Worm (Caenorhabditis elegans): ENCODE results near the gene hrg-7.

Gene hrg-7

DNA sequence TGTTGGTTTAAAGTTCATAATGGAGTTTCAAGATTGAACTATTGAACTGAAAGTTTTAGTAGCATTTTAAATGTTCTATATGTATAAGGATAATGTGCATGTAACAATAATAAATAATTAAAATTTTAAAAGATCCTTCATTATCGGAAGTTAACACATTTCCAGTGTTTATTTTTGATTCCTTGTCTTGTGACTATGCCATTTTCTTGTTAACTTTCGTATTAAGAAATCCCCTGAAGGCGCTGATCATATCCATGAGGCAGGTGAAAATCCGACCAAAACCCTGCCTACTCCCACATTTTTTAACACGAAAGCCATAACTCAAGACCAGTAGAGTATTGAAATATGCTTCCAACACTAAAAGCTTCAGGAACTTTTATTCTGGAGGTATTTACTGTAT is 22.1 kb upstream of the hrg-7 start, which contains the start of gene R11D1.7:
Gene R11D1.7, plus strand, starts transcription at position 301 of the 400 bp plus-strand sequence.
- TF ChIP-seq nhr-237 (tag; optimal IDR thresholded peaks at IDR 0.05) (no peak), drap-1 (GFP tag; optimal IDR thresholded peaks at IDR 0.05) (no peak), flh-1 (GFP tag; optimal IDR thresholded peaks at IDR 0.05) (no peak), mab-5 (tag; optimal IDR thresholded peaks at IDR 0.05) (no peak), tbx-8 (GFP tag; optimal IDR thresholded peaks at IDR 0.05) (no peak), blmp-1 (tag; optimal IDR thresholded peaks at IDR 0.05) (no peak), lin-32 (GFP tag; optimal IDR thresholded peaks at IDR 0.05) (no peak), mep-1 (tag; optimal IDR thresholded peaks at IDR 0.05) (no peak), sem-2 (GFP tag; optimal IDR thresholded peaks at IDR 0.05) (no peak), ceh-43 (GFP tag; optimal IDR thresholded peaks at IDR 0.05) (no peak), zip-8 (tag; optimal IDR thresholded peaks at IDR 0.05) (no peak), nhr-2 (tag; optimal IDR thresholded peaks at IDR 0.05) (no peak), ces-1 (GFP tag; optimal IDR thresholded peaks at IDR 0.05) (no peak)

DNA sequence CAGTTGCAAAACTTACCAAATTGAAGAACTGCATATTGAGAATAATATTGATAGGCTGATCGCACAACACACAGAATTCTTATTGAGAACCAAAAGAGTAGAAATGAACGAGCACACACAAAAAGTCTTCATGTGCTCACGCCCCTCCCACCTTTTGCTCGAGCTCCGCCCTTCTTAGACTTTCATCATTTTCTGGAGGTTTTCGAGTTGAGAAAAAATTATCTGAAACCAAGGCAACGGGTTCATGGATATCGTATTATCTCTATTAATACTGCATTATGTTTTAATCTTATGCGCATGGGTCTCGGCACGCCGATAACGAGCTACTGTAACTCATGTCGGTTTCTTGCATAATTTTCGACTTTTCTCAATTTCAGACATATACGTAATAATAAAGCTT is 15.9 kb upstream of the hrg-7 start, which contains the start of gene R11D1.12:
Gene R11D1.12, minus strand, starts transcription at position 101 of the 400 bp plus-strand sequence.
- TF ChIP-seq bed-3 (GFP tag; optimal IDR thresholded peaks at IDR 0.05) (no peak), mab-5 (tag; optimal IDR thresholded peaks at IDR 0.05) (no peak), sptf-1 (tag; optimal IDR thresholded peaks at IDR 0.05) (no peak), elt-1 (tag; optimal IDR thresholded peaks at IDR 0.05; ENCODE audit: borderline replicate concordance, insufficient read depth) (no peak), zip-8 (tag; optimal IDR thresholded peaks at IDR 0.05) (no peak), unc-39 (tag; optimal IDR thresholded peaks at IDR 0.05) (no peak), lin-13 (tag; optimal IDR thresholded peaks at IDR 0.05) (no peak), nhr-2 (tag; optimal IDR thresholded peaks at IDR 0.05) (no peak), lsy-2 (tag; optimal IDR thresholded peaks at IDR 0.05) (no peak), mls-2 (tag; optimal IDR thresholded peaks at IDR 0.05) (no peak), snpc-4 (tag; optimal IDR thresholded peaks at IDR 0.05) (no peak), ceh-43 (GFP tag; optimal IDR thresholded peaks at IDR 0.05) (no peak), ceh-39 (tag; optimal IDR thresholded peaks at IDR 0.05) (no peak), ceh-83 (GFP tag; optimal IDR thresholded peaks at IDR 0.05) (no peak), unc-62 (GFP tag; optimal IDR thresholded peaks at IDR 0.05) (no peak), cnd-1 (tag; optimal IDR thresholded peaks at IDR 0.05) (no peak), ztf-11 (tag; optimal IDR thresholded peaks at IDR 0.05) (no peak)

DNA sequence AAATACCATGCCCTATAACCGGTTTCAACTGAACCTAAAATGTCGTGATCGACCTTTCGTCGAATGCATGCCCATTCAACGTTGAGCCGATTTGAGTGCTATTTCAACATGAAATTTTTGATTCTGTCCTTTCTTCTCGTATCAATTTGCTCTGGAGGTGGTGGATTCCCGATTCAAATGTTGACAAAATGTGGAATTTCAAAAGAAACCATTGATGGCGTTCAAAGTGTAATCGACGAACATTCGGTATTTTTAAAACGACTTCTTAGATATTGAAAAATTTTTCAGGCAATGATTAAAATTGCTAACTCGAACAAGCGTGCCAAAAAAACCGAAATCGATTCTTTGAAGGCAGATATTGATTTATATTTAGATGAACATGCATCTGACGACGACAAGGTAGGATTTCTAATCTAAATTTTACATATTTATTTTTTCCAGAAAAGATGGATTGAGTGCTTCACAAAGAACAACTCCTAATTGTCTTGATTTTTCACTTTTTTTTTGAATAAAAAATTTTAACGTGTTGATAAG is 14.7 kb upstream of the hrg-7 start, which contains the start of gene R11D1.13:
Gene R11D1.13, plus strand, starts transcription at position 51 of the 534 bp plus-strand sequence.
- TF ChIP-seq nhr-76 (tag; optimal IDR thresholded peaks at IDR 0.05) (no peak), bed-3 (GFP tag; optimal IDR thresholded peaks at IDR 0.05) (no peak), ceh-83 (GFP tag; optimal IDR thresholded peaks at IDR 0.05) (no peak), unc-120 (tag; optimal IDR thresholded peaks at IDR 0.05; ENCODE audit: poor library complexity, severe bottlenecking) (no peak), blmp-1 (tag; optimal IDR thresholded peaks at IDR 0.05) (no peak), nhr-237 (tag; optimal IDR thresholded peaks at IDR 0.05) (no peak), M03D4.4 (tag; optimal IDR thresholded peaks at IDR 0.05) (no peak), mls-2 (tag; optimal IDR thresholded peaks at IDR 0.05) (no peak), mab-5 (tag; optimal IDR thresholded peaks at IDR 0.05) (no peak), drap-1 (GFP tag; optimal IDR thresholded peaks at IDR 0.05) (no peak), pha-4 (tag; optimal IDR thresholded peaks at IDR 0.05) (no peak), ceh-43 (GFP tag; optimal IDR thresholded peaks at IDR 0.05) (no peak), lin-13 (tag; optimal IDR thresholded peaks at IDR 0.05) (no peak), ham-2 (GFP tag; optimal IDR thresholded peaks at IDR 0.05) (no peak), hlh-1 (tag; optimal IDR thresholded peaks at IDR 0.05) (no peak), mep-1 (tag; optimal IDR thresholded peaks at IDR 0.05) (no peak), elt-3 (tag; optimal IDR thresholded peaks at IDR 0.05) (no peak), lsy-2 (tag; optimal IDR thresholded peaks at IDR 0.05) (no peak)

- no peak for TF ChIP-seq mls-2 (tag; optimal IDR thresholded peaks at IDR 0.05)
- no peak for TF ChIP-seq ceh-43 (GFP tag; optimal IDR thresholded peaks at IDR 0.05)
- TF ChIP-seq flh-1 (GFP tag; optimal IDR thresholded peaks at IDR 0.05) = no peak
- peak; percentile 87 for TF ChIP-seq lsy-2 (tag; optimal IDR thresholded peaks at IDR 0.05)
- no peak for TF ChIP-seq ham-2 (GFP tag; optimal IDR thresholded peaks at IDR 0.05)
- peak; percentile 34 for TF ChIP-seq mab-5 (tag; optimal IDR thresholded peaks at IDR 0.05)
- peak; percentile 28 for TF ChIP-seq cnd-1 (tag; optimal IDR thresholded peaks at IDR 0.05)
- TF ChIP-seq unc-120 (tag; optimal IDR thresholded peaks at IDR 0.05; ENCODE audit: poor library complexity, severe bottlenecking) = no peak
- no peak for TF ChIP-seq bed-3 (GFP tag; optimal IDR thresholded peaks at IDR 0.05)
- TF ChIP-seq snpc-4 (tag; optimal IDR thresholded peaks at IDR 0.05) = no peak
- TF ChIP-seq lin-13 (tag; optimal IDR thresholded peaks at IDR 0.05) = peak; percentile 86
- no peak for TF ChIP-seq elt-1 (tag; optimal IDR thresholded peaks at IDR 0.05; ENCODE audit: borderline replicate concordance, insufficient read depth)
- TF ChIP-seq ceh-39 (tag; optimal IDR thresholded peaks at IDR 0.05) = peak; percentile 75
- TF ChIP-seq sem-2 (GFP tag; optimal IDR thresholded peaks at IDR 0.05) = no peak
- peak; percentile 77 for TF ChIP-seq pha-4 (tag; optimal IDR thresholded peaks at IDR 0.05)
- TF ChIP-seq unc-62 (GFP tag; optimal IDR thresholded peaks at IDR 0.05) = peak; percentile 16
- peak; percentile 89 for TF ChIP-seq nhr-237 (tag; optimal IDR thresholded peaks at IDR 0.05)
- TF ChIP-seq nhr-2 (tag; optimal IDR thresholded peaks at IDR 0.05) = peak; percentile 53
- peak; percentile 77 for TF ChIP-seq mep-1 (tag; optimal IDR thresholded peaks at IDR 0.05)
- no peak for TF ChIP-seq ztf-11 (tag; optimal IDR thresholded peaks at IDR 0.05)
- TF ChIP-seq drap-1 (GFP tag; optimal IDR thresholded peaks at IDR 0.05) = no peak
- TF ChIP-seq ceh-83 (GFP tag; optimal IDR thresholded peaks at IDR 0.05) = no peak
- no peak for TF ChIP-seq blmp-1 (tag; optimal IDR thresholded peaks at IDR 0.05)
- TF ChIP-seq hlh-1 (tag; optimal IDR thresholded peaks at IDR 0.05) = peak; percentile 53
- no peak for TF ChIP-seq nhr-28 (tag; optimal IDR thresholded peaks at IDR 0.05)
- no peak for TF ChIP-seq zip-8 (tag; optimal IDR thresholded peaks at IDR 0.05)
- no peak for TF ChIP-seq unc-39 (tag; optimal IDR thresholded peaks at IDR 0.05)
- no peak for TF ChIP-seq sptf-1 (tag; optimal IDR thresholded peaks at IDR 0.05)
- no peak for TF ChIP-seq lin-32 (GFP tag; optimal IDR thresholded peaks at IDR 0.05)
- peak; percentile 81 for TF ChIP-seq ces-1 (GFP tag; optimal IDR thresholded peaks at IDR 0.05)
- no peak for TF ChIP-seq nhr-12 (tag; optimal IDR thresholded peaks at IDR 0.05)
- TF ChIP-seq nhr-76 (tag; optimal IDR thresholded peaks at IDR 0.05) = no peak
- no peak for TF ChIP-seq elt-3 (tag; optimal IDR thresholded peaks at IDR 0.05)
Measured at ce11 chrV:12728062-12728665, 13.7 kb upstream of the hrg-7 start, which contains the start of the genes rpl-28 and mrpl-49. TSS of gene rpl-28 (minus strand) at chrV:12728112. TSS of gene mrpl-49 (plus strand) at chrV:12728631.

All from whole organism, mixed stage, embryonic.